Worm (Caenorhabditis elegans): ENCODE results near the gene Y57G7A.11.

ce11 chrII:1323190-1323651 lies 46.5 kb upstream of the Y57G7A.11 start:
- TF ChIP-seq sdz-38 (tag; optimal IDR thresholded peaks at IDR 0.05) = no peak
- peak; percentile 74 for TF ChIP-seq mcd-1 (GFP tag; IDR thresholded peaks at IDR 0.05)
- no peak for TF ChIP-seq ceh-100 (GFP tag; IDR thresholded peaks at IDR 0.05)
- TF ChIP-seq nhr-90 (tag; optimal IDR thresholded peaks at IDR 0.05) = no peak
- no peak for TF ChIP-seq mes-4 (tag; optimal IDR thresholded peaks at IDR 0.05)

Measured in whole organism, young adult.